Worm (Caenorhabditis elegans): ENCODE data around the gene F13A2.1.

DNA sequence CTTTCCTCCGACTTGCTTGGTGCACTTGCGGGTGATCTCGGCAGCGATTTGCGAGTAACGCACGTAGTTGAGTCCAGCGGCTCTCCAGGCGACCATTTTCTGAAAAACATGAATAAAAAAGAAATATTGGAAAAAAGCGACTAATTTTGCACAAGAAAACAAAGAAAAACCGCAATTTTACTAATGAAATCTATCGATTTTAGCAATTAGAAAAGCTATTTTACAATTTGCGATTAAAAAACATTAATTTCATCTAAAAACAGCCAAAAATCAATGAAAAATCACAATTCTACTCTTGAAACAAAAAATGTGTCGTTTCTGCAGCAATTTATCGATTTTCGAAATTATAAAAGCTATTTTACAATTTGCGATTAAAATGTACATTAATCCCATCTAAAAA is 35.9 kb downstream of the F13A2.1 start, which contains the start of gene hpo-18:
- TF ChIP-seq ahr-1 (tag; optimal IDR thresholded peaks at IDR 0.05) (no peak), nhr-11 (tag; optimal IDR thresholded peaks at IDR 0.05) (no peak), K02D7.2 (tag; optimal IDR thresholded peaks at IDR 0.05) (no peak), ceh-9 (tag; optimal IDR thresholded peaks at IDR 0.05) (no peak)

Measured in whole organism, late embryonic.